Fruit fly (Drosophila melanogaster): ENCODE data around the gene myd.

myd gene

dm6 chr3R:19182848-19183247, 2.4 kb downstream of the myd start (continued):
- TF ChIP-seq CG15696 (tag; optimal IDR thresholded peaks at IDR 0.05), result no peak
- no peak for TF ChIP-seq Hr78 (GFP tag; optimal IDR thresholded peaks at IDR 0.05)
- no peak for TF ChIP-seq row (GFP tag; IDR thresholded peaks at IDR 0.05)
- no peak for TF ChIP-seq tll (GFP tag; optimal IDR thresholded peaks at IDR 0.05)
- TF ChIP-seq Sox102F (GFP tag; optimal IDR thresholded peaks at IDR 0.05), result peak; percentile 41
- no peak for TF ChIP-seq Max (GFP tag; optimal IDR thresholded peaks at IDR 0.05)
- TF ChIP-seq lab (GFP tag; optimal IDR thresholded peaks at IDR 0.05), result peak; percentile 35
- no peak for TF ChIP-seq sim (GFP tag; IDR thresholded peaks at IDR 0.05)
- TF ChIP-seq br (optimal IDR thresholded peaks at IDR 0.05), result no peak
- TF ChIP-seq CG9437 (GFP tag; optimal IDR thresholded peaks at IDR 0.05), result no peak
- no peak for TF ChIP-seq h (optimal IDR thresholded peaks at IDR 0.05)
- TF ChIP-seq Nf-YC (tag; optimal IDR thresholded peaks at IDR 0.05), result no peak
- no peak for TF ChIP-seq dysf (GFP tag; IDR thresholded peaks at IDR 0.05)
- no peak for TF ChIP-seq CG2129 (GFP tag; IDR thresholded peaks at IDR 0.05; ENCODE audit: partially characterized antibody)
- TF ChIP-seq bbx (GFP tag; IDR thresholded peaks at IDR 0.05; ENCODE audit: partially characterized antibody), result no peak
- no peak for TF ChIP-seq CG8924 (tag; optimal IDR thresholded peaks at IDR 0.05)
- no peak for TF ChIP-seq jing (GFP tag; optimal IDR thresholded peaks at IDR 0.05)
- TF ChIP-seq org-1 (GFP tag; optimal IDR thresholded peaks at IDR 0.05), result peak; percentile 25
- TF ChIP-seq Hmr (GFP tag; optimal IDR thresholded peaks at IDR 0.05), result no peak
- TF ChIP-seq kay (GFP tag; optimal IDR thresholded peaks at IDR 0.05), result no peak
- TF ChIP-seq phol (tag; optimal IDR thresholded peaks at IDR 0.05), result no peak
- no peak for TF ChIP-seq CG2116 (GFP tag; optimal IDR thresholded peaks at IDR 0.05)
- TF ChIP-seq Doc3 (GFP tag; IDR thresholded peaks at IDR 0.05; ENCODE audit: partially characterized antibody), result no peak
- TF ChIP-seq CG11456 (GFP tag; IDR thresholded peaks at IDR 0.05), result no peak
- TF ChIP-seq Myb (GFP tag; optimal IDR thresholded peaks at IDR 0.05), result no peak
- no peak for TF ChIP-seq nom (GFP tag; optimal IDR thresholded peaks at IDR 0.05)
- TF ChIP-seq CG3726 (GFP tag; IDR thresholded peaks at IDR 0.05), result no peak
- no peak for TF ChIP-seq CG8765 (GFP tag; IDR thresholded peaks at IDR 0.05)
- no peak for TF ChIP-seq CG43689 (GFP tag; IDR thresholded peaks at IDR 0.05)
- no peak for TF ChIP-seq CG12391 (tag; optimal IDR thresholded peaks at IDR 0.05)
- TF ChIP-seq D (optimal IDR thresholded peaks at IDR 0.05), result no peak
- TF ChIP-seq D (GFP tag; optimal IDR thresholded peaks at IDR 0.05), result peak; percentile 56
- no peak for TF ChIP-seq crp (GFP tag; optimal IDR thresholded peaks at IDR 0.05)
- no peak for TF ChIP-seq Xrp1 (GFP tag; IDR thresholded peaks at IDR 0.05)
- TF ChIP-seq shn (GFP tag; optimal IDR thresholded peaks at IDR 0.05), result no peak
- peak; percentile 75; the same call in 1 of the 3 replicates for TF ChIP-seq gce (GFP tag; IDR thresholded peaks at IDR 0.05)
- TF ChIP-seq Hand (GFP tag; optimal IDR thresholded peaks at IDR 0.05), result no peak
- TF ChIP-seq CG12104 (GFP tag; optimal IDR thresholded peaks at IDR 0.05), result no peak
- TF ChIP-seq CG12769 (tag; optimal IDR thresholded peaks at IDR 0.05), result no peak
- TF ChIP-seq nmo (GFP tag; optimal IDR thresholded peaks at IDR 0.05), result no peak
- TF ChIP-seq CG8359 (GFP tag; optimal IDR thresholded peaks at IDR 0.05; ENCODE audit: borderline replicate concordance), result no peak
- no peak for TF ChIP-seq CG14965 (GFP tag; optimal IDR thresholded peaks at IDR 0.05; ENCODE audit: borderline replicate concordance)
- TF ChIP-seq Kr (GFP tag; optimal IDR thresholded peaks at IDR 0.05), result no peak
- peak; percentile 5 for TF ChIP-seq CG10209 (GFP tag; optimal IDR thresholded peaks at IDR 0.05)
- no peak for TF ChIP-seq CG8290 (GFP tag; optimal IDR thresholded peaks at IDR 0.05)
- peak in 1 of 2 experiments; percentile 21 for TF ChIP-seq CG8290 (tag; optimal IDR thresholded peaks at IDR 0.05)
- no peak for TF ChIP-seq Med (GFP tag)
- TF ChIP-seq Jarid2 (GFP tag; optimal IDR thresholded peaks at IDR 0.05), result peak; percentile 24
- no peak for TF ChIP-seq Dek (tag; optimal IDR thresholded peaks at IDR 0.05)
- TF ChIP-seq D19A (tag; optimal IDR thresholded peaks at IDR 0.05), result no peak
- TF ChIP-seq bowl (GFP tag; IDR thresholded peaks at IDR 0.05), result peak; percentile 44; the same call in 1 of the 2 replicates
